Fruit fly (Drosophila melanogaster) whole organism, embryonic: ENCODE measurements around the gene CG1801.
A peak's percentile ranks its signal among the peaks of the same experiment; 100 is the strongest.

Source experiments
- Adf1 ChIP-seq: fragments of 200-800 bp; sonication (Bioruptor generic); IDR thresholded peaks from 2 replicates; pipeline ENCODE4 v1.3.6; 2022; ENCODE audit warnings: missing biosample characterization, missing genetic modification characterization
- CG10147 ChIP-seq: fragments of 200-800 bp; sonication (Bioruptor generic); optimal IDR thresholded peaks from 2 replicates; lab custom pipeline; 2019; ENCODE audit warnings: missing biosample characterization, mild to moderate bottlenecking, missing genetic modification characterization, moderate library complexity
- CG10267 ChIP-seq: fragments of 200-800 bp; sonication (Bioruptor generic); optimal IDR thresholded peaks from 2 replicates; lab custom pipeline; 2018; ENCODE audit warnings: missing biosample characterization, mild to moderate bottlenecking, missing genetic modification characterization, moderate library complexity
- CG1233 ChIP-seq: fragments of 200-800 bp; sonication (Bioruptor generic); optimal IDR thresholded peaks from 4 replicates; lab custom pipeline; 2018; ENCODE audit warnings: missing biosample characterization, mild to moderate bottlenecking, missing genetic modification characterization
- CG13296 ChIP-seq: fragments of 200-800 bp; sonication (Bioruptor generic); optimal IDR thresholded peaks from 3 replicates; lab custom pipeline; 2018; ENCODE audit warnings: missing biosample characterization, mild to moderate bottlenecking, missing genetic modification characterization
- CG17328 ChIP-seq: fragments of 200-800 bp; sonication (Bioruptor generic); IDR thresholded peaks from 2 replicates; pipeline ENCODE4 v1.3.6; 2022; ENCODE audit warnings: missing biosample characterization, missing genetic modification characterization
- CG17912 ChIP-seq: fragments of 200-800 bp; sonication (Bioruptor generic); optimal IDR thresholded peaks from 2 replicates; lab custom pipeline; 2018; ENCODE audit warnings: missing biosample characterization, mild to moderate bottlenecking, missing genetic modification characterization
- CG3065 ChIP-seq: fragments of 200-800 bp; sonication (Bioruptor generic); optimal IDR thresholded peaks from 2 replicates; lab custom pipeline; 2016; ENCODE audit warnings: missing biosample characterization, missing genetic modification characterization
- CG32532 ChIP-seq: fragments of 200-800 bp; sonication (Bioruptor generic); IDR thresholded peaks from 2 replicates; pipeline ENCODE4 v1.3.6; 2022; ENCODE audit warnings: missing biosample characterization, missing genetic modification characterization
- CG3407 ChIP-seq: fragments of 200-800 bp; sonication (Bioruptor generic); optimal IDR thresholded peaks from 2 replicates; lab custom pipeline; 2018; ENCODE audit warnings: missing biosample characterization, mild to moderate bottlenecking, missing genetic modification characterization
- CG34376 ChIP-seq: fragments of 200-800 bp; sonication (Bioruptor generic); optimal IDR thresholded peaks from 2 replicates; lab custom pipeline; 2018; ENCODE audit warnings: missing biosample characterization, mild to moderate bottlenecking, missing genetic modification characterization
- CG4360 ChIP-seq: fragments of 200-800 bp; sonication (Bioruptor generic); IDR thresholded peaks from 2 replicates; pipeline ENCODE4 v1.3.6; 2022; ENCODE audit warnings: missing biosample characterization, missing genetic modification characterization
- CG4404 ChIP-seq: fragments of 200-800 bp; sonication (Bioruptor generic); IDR thresholded peaks from 2 replicates; pipeline ENCODE4 v1.3.6; 2022; ENCODE audit warnings: missing biosample characterization, missing genetic modification characterization
- CG4707 ChIP-seq: fragments of 200-800 bp; sonication (Bioruptor generic); optimal IDR thresholded peaks from 2 replicates; lab custom pipeline; 2018; ENCODE audit warnings: missing biosample characterization, mild to moderate bottlenecking, missing genetic modification characterization, moderate library complexity
- CG5245 ChIP-seq: fragments of 200-800 bp; sonication (Bioruptor generic); optimal IDR thresholded peaks from 3 replicates; lab custom pipeline; 2016; ENCODE audit warnings: missing biosample characterization, missing genetic modification characterization
- CG8089 ChIP-seq: fragments of 200-800 bp; sonication (Bioruptor generic); optimal IDR thresholded peaks from 3 replicates; lab custom pipeline; 2016; ENCODE audit warnings: missing biosample characterization, missing genetic modification characterization
- D19B ChIP-seq: fragments of 200-800 bp; sonication (Bioruptor generic); optimal IDR thresholded peaks from 2 replicates; lab custom pipeline; 2017; ENCODE audit warnings: missing biosample characterization, mild to moderate bottlenecking, missing genetic modification characterization
- Dip3 ChIP-seq: fragments of 200-800 bp; sonication (Bioruptor generic); optimal IDR thresholded peaks from 3 replicates; lab custom pipeline; 2016; ENCODE audit warnings: missing biosample characterization, missing genetic modification characterization
- Doc3 ChIP-seq: fragments of 200-800 bp; sonication (Bioruptor generic); IDR thresholded peaks from 3 replicates; pipeline ENCODE4 v1.3.6; 2022; ENCODE audit warnings: missing biosample characterization, missing genetic modification characterization; ENCODE audit not compliant: partially characterized antibody
- E2f1 ChIP-seq: fragments of 200-800 bp; sonication (Bioruptor generic); IDR thresholded peaks from 2 replicates; pipeline ENCODE4 v1.3.6; 2022; ENCODE audit warnings: missing biosample characterization, missing genetic modification characterization
- H15 ChIP-seq: fragments of 200-800 bp; sonication (Bioruptor generic); IDR thresholded peaks from 3 replicates; pipeline ENCODE4 v1.3.6; 2022; ENCODE audit warnings: missing biosample characterization, missing genetic modification characterization
- HmgZ ChIP-seq: fragments of 200-800 bp; sonication (Bioruptor generic); optimal IDR thresholded peaks from 2 replicates; lab custom pipeline; 2018; ENCODE audit warnings: missing biosample characterization, mild to moderate bottlenecking, missing genetic modification characterization
- MESR4 ChIP-seq: fragments of 200-800 bp; sonication (Bioruptor generic); optimal IDR thresholded peaks from 2 replicates; lab custom pipeline; 2018; ENCODE audit warnings: missing biosample characterization, mild to moderate bottlenecking, missing genetic modification characterization, moderate library complexity
- Mad ChIP-seq: fragments of 200-800 bp; sonication (Bioruptor generic); optimal IDR thresholded peaks from 2 replicates; lab custom pipeline; 2016; ENCODE audit warnings: missing biosample characterization, missing genetic modification characterization
- NK7.1 ChIP-seq: fragments of 200-800 bp; sonication (Bioruptor generic); optimal IDR thresholded peaks from 3 replicates; lab custom pipeline; 2016; ENCODE audit warnings: missing biosample characterization, missing genetic modification characterization
- Neu2 ChIP-seq: fragments of 200-800 bp; sonication (Bioruptor generic); optimal IDR thresholded peaks from 3 replicates; lab custom pipeline; 2016; ENCODE audit warnings: missing biosample characterization, missing genetic modification characterization, borderline replicate concordance
- Opbp ChIP-seq: fragments of 200-800 bp; sonication (Bioruptor generic); IDR thresholded peaks from 3 replicates; pipeline ENCODE4 v1.3.6; 2022; ENCODE audit warnings: missing biosample characterization, missing genetic modification characterization; ENCODE audit not compliant: partially characterized antibody
- Six4 ChIP-seq: fragments of 200-800 bp; sonication (Bioruptor generic); optimal IDR thresholded peaks from 2 replicates; lab custom pipeline; 2016; ENCODE audit warnings: missing biosample characterization, missing genetic modification characterization
- Ssrp ChIP-seq: fragments of 200-800 bp; sonication (Bioruptor generic); optimal IDR thresholded peaks from 2 replicates; lab custom pipeline; 2018; ENCODE audit warnings: missing biosample characterization, mild to moderate bottlenecking, missing genetic modification characterization, moderate library complexity
- Stat92E ChIP-seq, 3 experiments: fragments of >200 bp in 2 of 3; fragments of 200-800 bp in 1 of 3; sonication (Bioruptor generic) in 1 of 3; optimal IDR thresholded peaks; 2 replicates each; lab custom pipeline; 2017 to 2019; ENCODE audit warnings: missing biosample characterization in 3 of 3, missing genetic modification characterization in 3 of 3, mild to moderate bottlenecking in 1 of 3, moderate library complexity in 1 of 3
- al ChIP-seq: fragments of 200-800 bp; sonication (Bioruptor generic); IDR thresholded peaks from 2 replicates; pipeline ENCODE4 v1.3.6; 2022; ENCODE audit warnings: missing biosample characterization, missing genetic modification characterization
- bcd ChIP-seq: fragments of 200-800 bp; sonication (Bioruptor generic); optimal IDR thresholded peaks from 2 replicates; lab custom pipeline; 2017; ENCODE audit warnings: missing biosample characterization, mild to moderate bottlenecking, missing genetic modification characterization
- bigmax ChIP-seq: fragments of 200-800 bp; sonication (Bioruptor generic); optimal IDR thresholded peaks from 2 replicates; lab custom pipeline; 2018; ENCODE audit warnings: missing biosample characterization, mild to moderate bottlenecking, missing genetic modification characterization
- chif ChIP-seq, 2 experiments: fragments of 200-800 bp; sonication (Bioruptor generic); optimal IDR thresholded peaks; 3 replicates each; lab custom pipeline; 2016; ENCODE audit warnings: missing biosample characterization in 2 of 2, missing genetic modification characterization in 2 of 2
- disco-r ChIP-seq: fragments of 200-800 bp; sonication (Bioruptor generic); optimal IDR thresholded peaks from 2 replicates; lab custom pipeline; 2016; ENCODE audit warnings: missing biosample characterization, missing genetic modification characterization
- dpn ChIP-seq, 2 experiments: fragments of 200-800 bp; sonication (Bioruptor generic); optimal IDR thresholded peaks; 3 replicates each; lab custom pipeline; 2016; ENCODE audit warnings: missing biosample characterization in 2 of 2, missing genetic modification characterization in 2 of 2
- ewg ChIP-seq: fragments of 200-800 bp; sonication (Bioruptor generic); optimal IDR thresholded peaks from 3 replicates; lab custom pipeline; 2017; ENCODE audit warnings: mild to moderate bottlenecking, missing biosample characterization, missing genetic modification reagents, missing genetic modification characterization
- fd96Cb ChIP-seq: fragments of 200-800 bp; sonication (Bioruptor generic); optimal IDR thresholded peaks from 2 replicates; lab custom pipeline; 2018; ENCODE audit warnings: missing biosample characterization, mild to moderate bottlenecking, missing genetic modification characterization, moderate library complexity
- gsb ChIP-seq: fragments of 200-800 bp; sonication (Bioruptor generic); IDR thresholded peaks from 2 replicates; pipeline ENCODE4 v1.3.6; 2022; ENCODE audit warnings: missing biosample characterization, missing genetic modification characterization
- hb ChIP-seq: fragments of 200-800 bp; sonication (Bioruptor generic); IDR thresholded peaks from 3 replicates; pipeline ENCODE4 v1.3.6; 2022; ENCODE audit warnings: missing biosample characterization, missing genetic modification characterization; ENCODE audit not compliant: partially characterized antibody
- ind ChIP-seq: fragments of 200-800 bp; sonication (Bioruptor generic); optimal IDR thresholded peaks from 3 replicates; lab custom pipeline; 2016; ENCODE audit warnings: missing biosample characterization, missing genetic modification characterization
- ken ChIP-seq: fragments of 200-800 bp; sonication (Bioruptor generic); IDR thresholded peaks from 3 replicates; pipeline ENCODE4 v1.3.6; 2022; ENCODE audit warnings: missing biosample characterization, missing genetic modification characterization
- odd ChIP-seq: fragments of 200-800 bp; sonication (Bioruptor generic); optimal IDR thresholded peaks from 2 replicates; lab custom pipeline; 2017; ENCODE audit warnings: missing biosample characterization, mild to moderate bottlenecking, missing genetic modification characterization
- pan ChIP-seq, 4 experiments: fragments of >200 bp in 3 of 4; fragments of 200-800 bp in 1 of 4; sonication (Bioruptor generic) in 1 of 4; optimal IDR thresholded peaks in 3 of 4; IDR thresholded peaks in 1 of 4; 2 replicates each; pipeline versions ENCODE4 v1.3.6 to Lab custom; 2017 to 2022; ENCODE audit warnings: missing biosample characterization in 2 of 4, missing genetic modification characterization in 2 of 4, mixed read lengths in 1 of 4
- rib ChIP-seq: fragments of 200-800 bp; sonication (Bioruptor generic); IDR thresholded peaks from 2 replicates; pipeline ENCODE4 v1.3.6; 2022; ENCODE audit warnings: missing biosample characterization, missing genetic modification characterization
- ro ChIP-seq: fragments of 200-800 bp; sonication (Bioruptor generic); IDR thresholded peaks from 2 replicates; pipeline ENCODE4 v1.3.6; 2022; ENCODE audit warnings: missing biosample characterization, missing genetic modification characterization
- sim ChIP-seq: fragments of 200-800 bp; sonication (Bioruptor generic); IDR thresholded peaks from 2 replicates; pipeline ENCODE4 v1.3.6; 2022; ENCODE audit warnings: missing biosample characterization, missing genetic modification characterization
- tgo ChIP-seq: fragments of 200-800 bp; sonication (Bioruptor generic); IDR thresholded peaks from 3 replicates; pipeline ENCODE4 v1.3.6; 2022; ENCODE audit warnings: missing biosample characterization, missing genetic modification characterization
- trem ChIP-seq: fragments of 200-800 bp; optimal IDR thresholded peaks from 3 replicates; lab custom pipeline; 2019; ENCODE audit warnings: missing biosample characterization, mild to moderate bottlenecking, missing genetic modification characterization, moderate library complexity

Gene CG1801

dm6 chrX:21349800-21350309 lies 32.5 kb upstream of the CG1801 start, which contains the start of the genes peng and sol (continued):
- TF ChIP-seq Mad (GFP tag; lab: Kevin White, UChicago) (peak; percentile 76), CG3065 (GFP tag; lab: Kevin White, UChicago) (peak; percentile 7), HmgZ (tag; lab: Kevin White, UChicago) (peak; percentile 31), CG3407 (no peak), NK7.1 (GFP tag; lab: Kevin White, UChicago) (peak; percentile 32), CG13296 (GFP tag; lab: Kevin White, UChicago) (peak; percentile 7), CG32532 (GFP tag; lab: Robert Waterston, UW) (peak; percentile 62), bcd (peak; percentile 70), CG17328 (peak; percentile 36), CG4360 (GFP tag; lab: Robert Waterston, UW) (no peak), CG4707 (GFP tag; lab: Kevin White, UChicago) (no peak), Dip3 (GFP tag; lab: Kevin White, UChicago) (peak; percentile 76), disco-r (peak; percentile 33), D19B (GFP tag; lab: Kevin White, UChicago) (peak; percentile 42), CG4404 (peak; percentile 44), CG5245 (GFP tag; lab: Kevin White, UChicago) (peak; percentile 60), Doc3 (GFP tag; lab: Robert Waterston, UW) (no peak), Opbp (no peak), CG34376 (GFP tag; lab: Kevin White, UChicago) (peak; percentile 47), rib (GFP tag; lab: Robert Waterston, UW) (peak; percentile 42; the same call in 1 of the 2 replicates), Adf1 (peak; percentile 13; the same call in 1 of the 2 replicates), CG10267 (tag; lab: Kevin White, UChicago) (peak; percentile 93), H15 (GFP tag; lab: Robert Waterston, UW) (peak; percentile 42; the same call in 1 of the 3 replicates), chif (GFP tag; optimal IDR thresholded peaks at IDR 0.05; lab: Kevin White, UChicago) (peak; percentile 61 to 74), ind (GFP tag; lab: Kevin White, UChicago) (peak; percentile 76), CG1233 (GFP tag; lab: Kevin White, UChicago) (peak; percentile 49), hb (GFP tag; lab: Robert Waterston, UW) (no peak), ro (GFP tag; lab: Robert Waterston, UW) (no peak), tgo (GFP tag; lab: Robert Waterston, UW) (peak; percentile 73), MESR4 (no peak), Ssrp (tag; lab: Kevin White, UChicago) (peak; percentile 59), CG17912 (GFP tag; lab: Kevin White, UChicago) (no peak)

DNA sequence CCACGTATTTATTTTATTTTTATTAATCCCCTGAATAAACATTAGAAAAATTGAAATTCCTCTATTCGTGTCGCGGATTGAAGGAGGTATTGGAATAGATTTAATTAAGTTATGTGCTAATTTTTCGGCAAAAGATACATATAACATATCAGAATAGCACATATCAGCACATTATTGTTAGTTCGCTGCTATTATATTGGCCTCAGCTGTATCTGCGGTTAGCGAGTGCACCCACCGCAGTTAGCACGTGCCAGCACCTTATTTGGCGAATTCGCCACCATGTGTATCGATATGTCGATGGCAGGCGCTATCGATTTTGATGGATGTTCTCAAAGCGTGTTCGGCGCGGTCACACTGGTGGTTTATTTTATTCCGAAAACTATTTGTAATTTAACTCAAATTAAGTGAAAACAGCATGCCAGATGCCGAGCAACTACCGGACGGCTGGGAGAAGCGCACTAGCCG lies 27.7 kb upstream of the CG1801 start, which contains the start of gene dod:
dod (plus strand) TSS at position 323 of the 465 bp plus-strand sequence.
- no peak for TF ChIP-seq pan (optimal IDR thresholded peaks at IDR 0.05; lab: Kevin White, UChicago)
- peak in 1 of 2 experiments; percentile 54 for TF ChIP-seq pan (GFP tag; optimal IDR thresholded peaks at IDR 0.05 in 1 of 2, IDR thresholded peaks at IDR 0.05 in 1 of 2)
- peak; percentile 55 for TF ChIP-seq bigmax
- peak; percentile 16 for TF ChIP-seq CG10147 (GFP tag; lab: Kevin White, UChicago)
- no peak for TF ChIP-seq Neu2
- 0 out of 2 replicates have a peak, but pooled peaks have one; percentile 32 for TF ChIP-seq al (GFP tag; lab: Robert Waterston, UW)
- peak; percentile 57 for TF ChIP-seq trem (tag; lab: Kevin White, UChicago)
- peak; percentile 44 to 52 for TF ChIP-seq dpn (GFP tag; optimal IDR thresholded peaks at IDR 0.05; lab: Kevin White, UChicago)
- peak in 1 of 3 experiments; percentile 13 for TF ChIP-seq Stat92E (GFP tag; optimal IDR thresholded peaks at IDR 0.05; lab: Kevin White, UChicago)
- peak; percentile 30; the same call in 1 of the 2 replicates for TF ChIP-seq sim
- TF ChIP-seq ewg (GFP tag; lab: Kevin White, UChicago) = peak; percentile 15
- TF ChIP-seq Six4 = no peak
- peak; percentile 10 for TF ChIP-seq CG8089 (GFP tag; lab: Kevin White, UChicago)
- TF ChIP-seq D19B (GFP tag; lab: Kevin White, UChicago) = no peak
- no peak for TF ChIP-seq fd96Cb
- TF ChIP-seq E2f1 (GFP tag; lab: Robert Waterston, UW) = peak; percentile 20; the same call in 1 of the 2 replicates
- no peak for TF ChIP-seq gsb
- peak; percentile 47; the same call in 1 of the 3 replicates for TF ChIP-seq ken (GFP tag; lab: Robert Waterston, UW)
- TF ChIP-seq CG32532 (GFP tag; lab: Robert Waterston, UW) = peak; percentile 69
- TF ChIP-seq odd (GFP tag; lab: Kevin White, UChicago) = no peak
